Worm (Caenorhabditis elegans) whole organism, L1 larva: ENCODE measurements around the gene daf-11.

Source experiments
- C16A3.4 ChIP-seq: fragments of 150-350 bp; optimal IDR thresholded peaks from 2 replicates; lab custom pipeline; 2014; ENCODE audit warnings: missing biosample characterization, missing genetic modification characterization
- nhr-20 ChIP-seq: sonication (generic microtip); optimal IDR thresholded peaks from 2 replicates; lab custom pipeline; 2016; ENCODE audit warnings: mild to moderate bottlenecking, missing genetic modification characterization, missing compliant biosample characterization
- nhr-84 ChIP-seq: sonication (generic microtip); optimal IDR thresholded peaks from 2 replicates; lab custom pipeline; 2017; ENCODE audit warnings: missing biosample characterization, missing genetic modification characterization

ce11 chrV:11673746-11674365 lies 52.0 kb downstream of the daf-11 start:
- TF ChIP-seq C16A3.4 (tag; lab: Kevin White, UChicago): no peak
- no peak for TF ChIP-seq nhr-84
- peak; percentile 40 for TF ChIP-seq nhr-20 (tag; lab: Kevin White, UChicago)
